Fruit fly (Drosophila melanogaster) Kc167 (cell line): ENCODE measurements around the gene CG6683.

ENCODE experiments used
- Myc ChIP-seq: fragments of >200 bp; optimal IDR thresholded peaks from 2 replicates; lab custom pipeline; 2017; ENCODE audit warnings: missing external identifiers
- psq ChIP-seq: fragments of >200 bp; optimal IDR thresholded peaks from 2 replicates; lab custom pipeline; 2017; ENCODE audit warnings: missing external identifiers
- ttk ChIP-seq: sonication (Bioruptor generic); optimal IDR thresholded peaks from 2 replicates; lab custom pipeline; 2017; ENCODE audit warnings: missing external identifiers

dm6 chr3L:8544710-8545109 lies 30.0 kb upstream of the CG6683 start, which contains the start of gene rhea:
- TF ChIP-seq ttk: no peak
- TF ChIP-seq Myc: no peak
- no peak for TF ChIP-seq psq (lab: Kevin White, UChicago)
